Fruit fly (Drosophila melanogaster): ENCODE data around the gene CG32536.

dm6 chrX:19238613-19239012 lies 38.1 kb downstream of the CG32536 start:
- TF ChIP-seq CG32121 (GFP tag; IDR thresholded peaks at IDR 0.05) (no peak), CG10348 (GFP tag; IDR thresholded peaks at IDR 0.05) (no peak), Pif1B (GFP tag; optimal IDR thresholded peaks at IDR 0.05) (no peak), CG15710 (tag; optimal IDR thresholded peaks at IDR 0.05) (no peak), Snoo (tag; optimal IDR thresholded peaks at IDR 0.05) (no peak)
